Worm (Caenorhabditis elegans) whole organism, mixed stage, embryonic: ENCODE measurements around the gene F19B10.5.

ENCODE experiments used
- flh-1 ChIP-seq: fragments of 200-800 bp; sonication (Bioruptor generic); optimal IDR thresholded peaks from 2 replicates; lab custom pipeline; 2018; ENCODE audit warnings: mild to moderate bottlenecking, missing genetic modification characterization, moderate library complexity, missing compliant biosample characterization
- ham-2 ChIP-seq: fragments of 200-800 bp; sonication (Bioruptor generic); optimal IDR thresholded peaks from 2 replicates; lab custom pipeline; 2018; ENCODE audit warnings: mild to moderate bottlenecking, missing genetic modification characterization, missing compliant biosample characterization
- lin-13 ChIP-seq: fragments of 150-350 bp; optimal IDR thresholded peaks from 2 replicates; lab custom pipeline; 2014; ENCODE audit warnings: missing biosample characterization, missing genetic modification characterization
- nhr-76 ChIP-seq: sonication (generic microtip); optimal IDR thresholded peaks from 2 replicates; lab custom pipeline; 2017; ENCODE audit warnings: missing biosample characterization, missing genetic modification characterization
- pha-4 ChIP-seq: fragments of 150-350 bp; optimal IDR thresholded peaks from 2 replicates; lab custom pipeline; 2018; ENCODE audit warnings: missing biosample characterization, missing genetic modification reagents, missing genetic modification characterization
- snpc-4 ChIP-seq: fragments of 150-350 bp; optimal IDR thresholded peaks from 2 replicates; lab custom pipeline; 2014; ENCODE audit warnings: missing biosample characterization, missing genetic modification characterization
- unc-62 ChIP-seq: fragments of 150-350 bp; optimal IDR thresholded peaks from 2 replicates; lab custom pipeline; 2014; ENCODE audit warnings: missing biosample characterization, missing genetic modification reagents, missing genetic modification characterization
- ztf-11 ChIP-seq: fragments of 150-350 bp; optimal IDR thresholded peaks from 2 replicates; lab custom pipeline; 2014; ENCODE audit warnings: missing biosample characterization, missing genetic modification characterization

- no peak for TF ChIP-seq flh-1 (GFP tag; lab: Kevin White, UChicago)
- no peak for TF ChIP-seq lin-13 (tag; lab: Kevin White, UChicago)
- no peak for TF ChIP-seq ztf-11 (tag; lab: Kevin White, UChicago)
- no peak for TF ChIP-seq snpc-4 (tag; lab: Kevin White, UChicago)
- no peak for TF ChIP-seq pha-4 (tag; lab: Kevin White, UChicago)
- no peak for TF ChIP-seq nhr-76 (tag; lab: Kevin White, UChicago)
- TF ChIP-seq unc-62 (GFP tag; lab: Kevin White, UChicago) = no peak
- no peak for TF ChIP-seq ham-2 (GFP tag; lab: Kevin White, UChicago)
These were observed 45.8 kb downstream of the F19B10.5 start, which contains the start of gene srx-105 for ce11 chrII:3701305-3701704.
